Fruit fly (Drosophila melanogaster) whole organism, embryonic: ENCODE results near the gene Nup98-96.

Source experiments
- Blimp-1 ChIP-seq: fragments of 200-800 bp; sonication (Bioruptor generic); optimal IDR thresholded peaks from 3 replicates; lab custom pipeline; 2018; ENCODE audit warnings: missing biosample characterization, missing genetic modification characterization, mild to moderate bottlenecking, moderate library complexity, missing genetic modification reagents
- CG10366 ChIP-seq: fragments of 200-800 bp; sonication (Bioruptor generic); IDR thresholded peaks from 2 replicates; pipeline ENCODE4 v1.3.6; 2022; ENCODE audit warnings: missing biosample characterization, missing genetic modification characterization
- CG10431 ChIP-seq: fragments of 200-800 bp; sonication (Bioruptor generic); optimal IDR thresholded peaks from 3 replicates; lab custom pipeline; 2018; ENCODE audit warnings: missing biosample characterization, mild to moderate bottlenecking, missing genetic modification characterization
- CG11456 ChIP-seq: fragments of 200-800 bp; sonication (Bioruptor generic); IDR thresholded peaks from 3 replicates; pipeline ENCODE4 v1.3.6; 2022; ENCODE audit warnings: missing biosample characterization, missing genetic modification characterization
- CG12104 ChIP-seq: fragments of 200-800 bp; sonication (Bioruptor generic); optimal IDR thresholded peaks from 3 replicates; lab custom pipeline; 2016; ENCODE audit warnings: missing biosample characterization, missing genetic modification characterization
- CG1233 ChIP-seq: fragments of 200-800 bp; sonication (Bioruptor generic); optimal IDR thresholded peaks from 4 replicates; lab custom pipeline; 2018; ENCODE audit warnings: missing biosample characterization, mild to moderate bottlenecking, missing genetic modification characterization
- CG17829 ChIP-seq: fragments of 200-800 bp; optimal IDR thresholded peaks from 2 replicates; lab custom pipeline; 2019; ENCODE audit warnings: missing biosample characterization, mild to moderate bottlenecking, missing genetic modification characterization, moderate library complexity
- CG18476 ChIP-seq: fragments of 200-800 bp; sonication (Bioruptor generic); optimal IDR thresholded peaks from 2 replicates; lab custom pipeline; 2016; ENCODE audit warnings: missing biosample characterization, mild to moderate bottlenecking, missing genetic modification characterization
- CG18599 ChIP-seq: fragments of 200-800 bp; sonication (Bioruptor generic); optimal IDR thresholded peaks from 3 replicates; lab custom pipeline; 2017; ENCODE audit warnings: missing biosample characterization, missing genetic modification characterization, mild to moderate bottlenecking, moderate library complexity, missing genetic modification reagents
- CG32532 ChIP-seq: fragments of 200-800 bp; sonication (Bioruptor generic); IDR thresholded peaks from 2 replicates; pipeline ENCODE4 v1.3.6; 2022; ENCODE audit warnings: missing biosample characterization, missing genetic modification characterization
- CG3281 ChIP-seq: fragments of 200-800 bp; sonication (Bioruptor generic); optimal IDR thresholded peaks from 3 replicates; lab custom pipeline; 2017; ENCODE audit warnings: missing biosample characterization, mild to moderate bottlenecking, missing genetic modification characterization
- CG4404 ChIP-seq: fragments of 200-800 bp; sonication (Bioruptor generic); IDR thresholded peaks from 2 replicates; pipeline ENCODE4 v1.3.6; 2022; ENCODE audit warnings: missing biosample characterization, missing genetic modification characterization
- CG4617 ChIP-seq: fragments of 200-800 bp; sonication (Bioruptor generic); optimal IDR thresholded peaks from 3 replicates; lab custom pipeline; 2016; ENCODE audit warnings: missing biosample characterization, missing genetic modification characterization, borderline replicate concordance
- CG6254 ChIP-seq: fragments of 200-800 bp; sonication (Bioruptor generic); optimal IDR thresholded peaks from 3 replicates; lab custom pipeline; 2017; ENCODE audit warnings: mild to moderate bottlenecking, missing biosample characterization, missing genetic modification reagents, missing genetic modification characterization
- CG7963 ChIP-seq: fragments of 200-800 bp; sonication (Bioruptor generic); IDR thresholded peaks from 3 replicates; pipeline ENCODE4 v1.3.6; 2022; ENCODE audit warnings: missing biosample characterization, missing genetic modification characterization; ENCODE audit not compliant: partially characterized antibody
- CG8765 ChIP-seq: fragments of 200-800 bp; sonication (Bioruptor generic); IDR thresholded peaks from 2 replicates; pipeline ENCODE4 v1.3.6; 2022; ENCODE audit warnings: missing biosample characterization, missing genetic modification characterization
- CG9876 ChIP-seq: fragments of 200-800 bp; sonication (Bioruptor generic); optimal IDR thresholded peaks from 2 replicates; lab custom pipeline; 2016; ENCODE audit warnings: missing biosample characterization, missing genetic modification characterization
- CG9932 ChIP-seq: fragments of 200-800 bp; sonication (Bioruptor generic); IDR thresholded peaks from 2 replicates; pipeline ENCODE4 v1.3.6; 2022; ENCODE audit warnings: missing biosample characterization, missing genetic modification characterization
- Deaf1 ChIP-seq: fragments of 200-800 bp; optimal IDR thresholded peaks from 3 replicates; lab custom pipeline; 2019; ENCODE audit warnings: missing biosample characterization, mild to moderate bottlenecking, missing genetic modification characterization, moderate library complexity
- Hey ChIP-seq: fragments of 200-800 bp; sonication (Bioruptor generic); optimal IDR thresholded peaks from 3 replicates; lab custom pipeline; 2018; ENCODE audit warnings: missing biosample characterization, mild to moderate bottlenecking, missing genetic modification characterization
- Med ChIP-seq: fragments of 200-800 bp; sonication (Bioruptor generic); peaks from one replicate; lab custom pipeline; 2016; ENCODE audit warnings: missing biosample characterization, missing genetic modification characterization, mild to moderate bottlenecking, inconsistent platforms, moderate library complexity
- Nf-YB ChIP-seq: fragments of 200-800 bp; sonication (Bioruptor generic); optimal IDR thresholded peaks from 3 replicates; lab custom pipeline; 2019; ENCODE audit warnings: missing biosample characterization, mild to moderate bottlenecking, missing genetic modification characterization, moderate library complexity
- Nf-YC ChIP-seq: fragments of 200-800 bp; optimal IDR thresholded peaks from 3 replicates; lab custom pipeline; 2019; ENCODE audit warnings: missing biosample characterization, mild to moderate bottlenecking, missing genetic modification characterization, moderate library complexity
- Pdp1 ChIP-seq, 2 experiments: fragments of 200-800 bp; sonication (Bioruptor generic); optimal IDR thresholded peaks; 3 replicates each; lab custom pipeline; 2016; ENCODE audit warnings: missing biosample characterization in 2 of 2, missing genetic modification characterization in 2 of 2, mild to moderate bottlenecking in 1 of 2, moderate library complexity in 1 of 2
- Rx ChIP-seq: fragments of 200-800 bp; sonication (Bioruptor generic); IDR thresholded peaks from 2 replicates; pipeline ENCODE4 v1.3.6; 2022; ENCODE audit warnings: missing biosample characterization, missing genetic modification characterization
- Sin3A ChIP-seq: fragments of >200 bp; optimal IDR thresholded peaks from 2 replicates; lab custom pipeline; 2018
- abd-A ChIP-seq: fragments of 200-800 bp; sonication (Bioruptor generic); optimal IDR thresholded peaks from 3 replicates; lab custom pipeline; 2019; ENCODE audit warnings: missing biosample characterization, mild to moderate bottlenecking, missing genetic modification characterization, moderate library complexity
- amos ChIP-seq: fragments of 200-800 bp; sonication (Bioruptor generic); IDR thresholded peaks from 2 replicates; pipeline ENCODE4 v1.3.6; 2022; ENCODE audit warnings: missing biosample characterization, missing genetic modification characterization; ENCODE audit not compliant: partially characterized antibody
- cad ChIP-seq: fragments of >200 bp; optimal IDR thresholded peaks from 2 replicates; lab custom pipeline; 2017; ENCODE audit warnings: missing biosample characterization, missing genetic modification characterization
- cato ChIP-seq: fragments of 200-800 bp; sonication (Bioruptor generic); optimal IDR thresholded peaks from 2 replicates; lab custom pipeline; 2016; ENCODE audit warnings: missing biosample characterization, missing genetic modification characterization, borderline replicate concordance
- cg ChIP-seq: fragments of 200-800 bp; sonication (Bioruptor generic); optimal IDR thresholded peaks from 3 replicates; lab custom pipeline; 2019; ENCODE audit warnings: missing biosample characterization, mild to moderate bottlenecking, missing genetic modification characterization, moderate library complexity
- dimm ChIP-seq: fragments of 200-800 bp; sonication (Bioruptor generic); IDR thresholded peaks from 2 replicates; pipeline ENCODE4 v1.3.6; 2022; ENCODE audit warnings: missing biosample characterization, missing genetic modification characterization
- eve ChIP-seq, 2 experiments: fragments of >200 bp; optimal IDR thresholded peaks; 2 replicates each; lab custom pipeline; 2017; ENCODE audit warnings: missing biosample characterization in 2 of 2, missing genetic modification characterization in 2 of 2
- h ChIP-seq: fragments of >200 bp; optimal IDR thresholded peaks from 2 replicates; lab custom pipeline; 2017
- lov ChIP-seq, 2 experiments: fragments of 200-800 bp in 1 of 2; fragments of >200 bp in 1 of 2; sonication (Bioruptor generic) in 1 of 2; IDR thresholded peaks in 1 of 2; optimal IDR thresholded peaks in 1 of 2; 2 replicates in 1 of 2; 3 replicates in 1 of 2; pipeline versions ENCODE4 v1.3.6 to Lab custom; 2017 to 2022; ENCODE audit warnings: missing biosample characterization in 1 of 2, missing genetic modification characterization in 1 of 2
- nerfin-1 ChIP-seq: fragments of 200-800 bp; sonication (Bioruptor generic); optimal IDR thresholded peaks from 3 replicates; lab custom pipeline; 2019; ENCODE audit warnings: missing biosample characterization, mild to moderate bottlenecking, missing genetic modification characterization, moderate library complexity
- pita ChIP-seq: fragments of 200-800 bp; sonication (Bioruptor generic); optimal IDR thresholded peaks from 2 replicates; lab custom pipeline; 2017; ENCODE audit warnings: missing biosample characterization, mild to moderate bottlenecking, missing genetic modification characterization
- prd ChIP-seq, 3 experiments: fragments of >200 bp in 2 of 3; fragments of 200-800 bp in 1 of 3; sonication (Bioruptor generic) in 1 of 3; optimal IDR thresholded peaks in 2 of 3; IDR thresholded peaks in 1 of 3; 2 replicates in 2 of 3; 3 replicates in 1 of 3; pipeline versions ENCODE4 v1.3.6 to Lab custom; 2017 to 2022; ENCODE audit warnings: missing biosample characterization in 1 of 3, missing genetic modification characterization in 1 of 3
- sd ChIP-seq: fragments of 200-800 bp; sonication (Bioruptor generic); optimal IDR thresholded peaks from 3 replicates; lab custom pipeline; 2018; ENCODE audit warnings: missing biosample characterization, mild to moderate bottlenecking, missing genetic modification characterization, moderate library complexity
- sima ChIP-seq: fragments of 200-800 bp; sonication (Bioruptor generic); optimal IDR thresholded peaks from 2 replicates; lab custom pipeline; 2016; ENCODE audit warnings: missing biosample characterization, missing genetic modification characterization
- slp2 ChIP-seq: fragments of 200-800 bp; sonication (Bioruptor generic); optimal IDR thresholded peaks from 2 replicates; lab custom pipeline; 2016; ENCODE audit warnings: missing biosample characterization, missing genetic modification characterization
- tio ChIP-seq: fragments of 200-800 bp; sonication (Bioruptor generic); optimal IDR thresholded peaks from 2 replicates; lab custom pipeline; 2017; ENCODE audit warnings: missing biosample characterization, missing genetic modification characterization, inconsistent platforms
- unpg ChIP-seq: fragments of 200-800 bp; sonication (Bioruptor generic); optimal IDR thresholded peaks from 3 replicates; lab custom pipeline; 2018; ENCODE audit warnings: missing biosample characterization, mild to moderate bottlenecking, missing genetic modification characterization, moderate library complexity
- wdn ChIP-seq: fragments of 200-800 bp; sonication (Bioruptor generic); IDR thresholded peaks from 2 replicates; pipeline ENCODE4 v1.3.6; 2022; ENCODE audit warnings: missing biosample characterization, missing genetic modification characterization
- zfh1 ChIP-seq: fragments of 200-800 bp; sonication (Bioruptor generic); IDR thresholded peaks from 3 replicates; pipeline ENCODE4 v1.3.6; 2022; ENCODE audit warnings: missing biosample characterization, missing genetic modification characterization

Nup98-96 gene

dm6 chr3R:23827093-23827492, 45.7 kb upstream of the Nup98-96 start:
- TF ChIP-seq CG18599 (GFP tag; lab: Kevin White, UChicago) (peak; percentile 9), CG7963 (GFP tag; lab: Robert Waterston, UW) (no peak), Nf-YC (tag; lab: Kevin White, UChicago) (peak; percentile 74), cato (no peak), cg (GFP tag; lab: Kevin White, UChicago) (peak; percentile 51), CG10431 (no peak), Hey (tag; lab: Kevin White, UChicago) (peak; percentile 76), h (no peak), Nf-YB (peak; percentile 65), CG6254 (no peak), sd (tag; lab: Kevin White, UChicago) (peak; percentile 79), CG8765 (no peak), CG32532 (peak; percentile 16; the same call in 1 of the 2 replicates), Med (peak; percentile 40), CG4404 (no peak), CG17829 (no peak), prd (optimal IDR thresholded peaks at IDR 0.05; lab: Kevin White, UChicago) (no peak), prd (GFP tag; IDR thresholded peaks at IDR 0.05; lab: Robert Waterston, UW) (no peak), wdn (GFP tag; lab: Robert Waterston, UW) (0 out of 2 replicates have a peak, but pooled peaks have one; percentile 18), CG4617 (GFP tag; lab: Kevin White, UChicago) (no peak), unpg (no peak), slp2 (GFP tag; lab: Kevin White, UChicago) (no peak), abd-A (peak; percentile 70), CG12104 (no peak), cad (no peak), lov (optimal IDR thresholded peaks at IDR 0.05; lab: Kevin White, UChicago) (no peak), lov (GFP tag; IDR thresholded peaks at IDR 0.05; lab: Robert Waterston, UW) (0 out of 3 replicates have a peak, but pooled peaks have one; percentile 18), dimm (GFP tag; lab: Robert Waterston, UW) (no peak), CG1233 (GFP tag; lab: Kevin White, UChicago) (no peak), CG9876 (GFP tag; lab: Kevin White, UChicago) (no peak), eve (GFP tag; optimal IDR thresholded peaks at IDR 0.05; lab: Kevin White, UChicago) (no peak), Deaf1 (tag; lab: Kevin White, UChicago) (peak; percentile 29), CG11456 (GFP tag; lab: Robert Waterston, UW) (0 out of 3 replicates have a peak, but pooled peaks have one; percentile 17), CG10366 (GFP tag; lab: Robert Waterston, UW) (no peak), nerfin-1 (tag; lab: Kevin White, UChicago) (peak; percentile 86), Rx (GFP tag; lab: Robert Waterston, UW) (no peak), CG18476 (GFP tag; lab: Kevin White, UChicago) (no peak), amos (no peak), tio (GFP tag; lab: Kevin White, UChicago) (no peak), sima (no peak), zfh1 (no peak), pita (GFP tag; lab: Kevin White, UChicago) (no peak), Sin3A (lab: Kevin White, UChicago) (no peak)
- TF ChIP-seq, all 482 proteins: peak for 14

- TF ChIP-seq Blimp-1 (GFP tag; lab: Kevin White, UChicago) (peak; percentile 27), CG3281 (no peak), CG9932 (GFP tag; lab: Robert Waterston, UW) (0 out of 2 replicates have a peak, but pooled peaks have one; percentile 9), Pdp1 (GFP tag; optimal IDR thresholded peaks at IDR 0.05; lab: Kevin White, UChicago) (peak in 1 of 2 experiments; percentile 80)
These were observed 42.3 kb upstream of the Nup98-96 start for dm6 chr3R:23823678-23824077.
